Fruit fly (Drosophila melanogaster): Measurements from ENCODE around the gene CG10748.

- TF ChIP-seq pan (optimal IDR thresholded peaks at IDR 0.05) (no peak), Sp1 (GFP tag; optimal IDR thresholded peaks at IDR 0.05) (no peak), usp (GFP tag; optimal IDR thresholded peaks at IDR 0.05) (no peak), psq (GFP tag; optimal IDR thresholded peaks at IDR 0.05) (no peak), Hr78 (GFP tag; optimal IDR thresholded peaks at IDR 0.05) (no peak), Jra (GFP tag; optimal IDR thresholded peaks at IDR 0.05) (no peak), h (GFP tag; optimal IDR thresholded peaks at IDR 0.05) (no peak), tai (GFP tag; optimal IDR thresholded peaks at IDR 0.05) (no peak), lola (GFP tag; optimal IDR thresholded peaks at IDR 0.05) (no peak), CG32264 (GFP tag; optimal IDR thresholded peaks at IDR 0.05) (no peak), Hr83 (GFP tag; optimal IDR thresholded peaks at IDR 0.05; ENCODE audit: poor library complexity, severe bottlenecking) (no peak), OdsH (GFP tag; optimal IDR thresholded peaks at IDR 0.05) (no peak)
Measured at dm6 chr3L:12949386-12949785, 22.8 kb downstream of the CG10748 start.
